Fruit fly (Drosophila melanogaster) whole organism, embryonic: Measurements from ENCODE around the gene Alg7.

Experiments used
- B-H1 ChIP-seq: fragments of 200-800 bp; sonication (Bioruptor generic); IDR thresholded peaks from 3 replicates; pipeline ENCODE4 v1.3.6; 2022; ENCODE audit warnings: missing biosample characterization, missing genetic modification characterization
- Blimp-1 ChIP-seq: fragments of 200-800 bp; sonication (Bioruptor generic); optimal IDR thresholded peaks from 3 replicates; lab custom pipeline; 2018; ENCODE audit warnings: missing biosample characterization, missing genetic modification characterization, mild to moderate bottlenecking, moderate library complexity, missing genetic modification reagents
- Gug ChIP-seq: fragments of 200-800 bp; sonication (Bioruptor generic); IDR thresholded peaks from 4 replicates; pipeline ENCODE4 v1.3.6; 2022; ENCODE audit warnings: missing biosample characterization, missing genetic modification characterization
- ems ChIP-seq: fragments of 200-800 bp; sonication (Bioruptor generic); optimal IDR thresholded peaks from 3 replicates; lab custom pipeline; 2016; ENCODE audit warnings: missing biosample characterization, missing genetic modification characterization

DNA sequence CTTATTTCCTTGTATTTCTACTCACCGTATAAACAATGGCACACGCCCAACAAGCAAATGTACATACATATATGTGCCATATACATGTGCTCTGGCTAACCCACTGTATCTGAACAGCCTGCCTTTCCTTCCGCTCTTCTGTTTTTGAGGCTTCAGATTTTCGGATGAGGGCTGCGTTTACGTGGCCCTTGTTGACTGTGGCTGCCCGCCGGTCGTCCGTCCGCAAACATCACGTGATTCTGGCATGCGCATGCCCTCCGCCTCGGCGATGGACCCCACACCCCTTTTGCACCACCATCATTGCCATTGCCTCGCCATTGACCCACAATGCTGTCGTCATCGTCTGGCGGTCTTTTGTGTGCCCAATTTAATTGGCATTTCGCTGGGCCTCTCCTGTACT lies 26.2 kb downstream of the Alg7 start:
- TF ChIP-seq B-H1 (GFP tag; lab: Robert Waterston, UW) (no peak; the same call in 2 of the 3 replicates), Gug (GFP tag; lab: Robert Waterston, UW) (no peak), Blimp-1 (GFP tag; lab: Kevin White, UChicago) (no peak), ems (GFP tag; lab: Kevin White, UChicago) (no peak)
